Worm (Caenorhabditis elegans) whole organism, early embryonic: ENCODE results near the gene C01G5.7.

ENCODE experiments used
- aly-1 ChIP-seq: sonication (generic microtip); optimal IDR thresholded peaks from 2 replicates; lab custom pipeline; 2016; ENCODE audit warnings: missing genetic modification characterization, missing compliant biosample characterization
- ama-1 ChIP-seq: fragments of 150-350 bp; optimal IDR thresholded peaks from 2 replicates; lab custom pipeline; 2014
- ceh-13 ChIP-seq: fragments of 200-800 bp; sonication (Bioruptor generic); optimal IDR thresholded peaks from 2 replicates; lab custom pipeline; 2018; ENCODE audit warnings: mild to moderate bottlenecking, missing genetic modification characterization, missing compliant biosample characterization
- hnd-1 ChIP-seq: sonication (generic microtip); optimal IDR thresholded peaks from 2 replicates; lab custom pipeline; 2016; ENCODE audit warnings: missing genetic modification characterization, missing compliant biosample characterization
- tbx-11 ChIP-seq: fragments of 200-800 bp; sonication (Bioruptor generic); IDR thresholded peaks from 2 replicates; pipeline ENCODE4 v1.3.6; 2022; ENCODE audit warnings: missing genetic modification characterization, missing compliant biosample characterization
- tbx-37 ChIP-seq: fragments of 200-800 bp; sonication (Bioruptor generic); conservative IDR thresholded peaks from 2 replicates; pipeline ENCODE4 v1.3.6; 2022; ENCODE audit warnings: missing genetic modification reagents, missing genetic modification characterization, missing compliant biosample characterization
- tra-4 ChIP-seq: sonication (generic microtip); optimal IDR thresholded peaks from 2 replicates; lab custom pipeline; 2017; ENCODE audit warnings: missing genetic modification characterization, missing compliant biosample characterization

DNA sequence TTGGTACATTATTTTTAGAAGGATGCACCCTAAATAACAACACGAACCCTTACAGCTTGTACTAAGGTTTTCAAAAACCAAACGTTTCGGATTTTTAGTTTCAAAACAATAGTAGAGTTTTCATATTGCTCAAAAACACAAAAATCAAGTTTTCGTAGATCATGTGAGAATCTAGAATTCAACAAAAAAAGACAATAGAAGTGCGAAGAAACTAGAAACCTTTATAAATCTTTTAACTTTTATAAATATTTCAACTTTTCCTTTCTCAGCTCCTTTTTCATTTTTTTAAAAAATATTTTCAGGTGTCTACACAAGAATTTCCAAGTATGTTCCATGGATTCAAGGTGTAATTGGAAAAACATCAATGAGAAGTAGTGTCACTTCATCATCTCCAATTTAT lies 42.5 kb downstream of the C01G5.7 start, which contains the start of gene best-9:
- TF ChIP-seq ama-1 (lab: Kevin White, UChicago): no peak
- TF ChIP-seq tra-4 (tag; lab: Kevin White, UChicago): no peak
- no peak for TF ChIP-seq ceh-13 (GFP tag; lab: Kevin White, UChicago)
- no peak for TF ChIP-seq tbx-37
- TF ChIP-seq aly-1: no peak
- TF ChIP-seq tbx-11 (GFP tag; lab: Robert Waterston, UW): no peak
- TF ChIP-seq hnd-1: no peak
